Comparison of ENCODE assay signal across 6 fruit fly cellular contexts in genomic region chr2L:6622642-6623162, dm6.
TF ChIP-seq lines count a peak whose summit lies in the region.

CG34345 (plus strand) TSS chr2L:6623112.

- TF ChIP-seq CTCF in S2 (optimal IDR thresholded peaks at IDR 0.05; lab: Kevin White, UChicago) = peak; percentile 43 to 74
- TF ChIP-seq CTCF in whole organism, embryonic (GFP tag; optimal IDR thresholded peaks at IDR 0.05; lab: Kevin White, UChicago) = peak; percentile 85

TF ChIP-seq in whole organism, adult, 20 proteins besides CTCF, POLR2A, EP300 and RAD21:
- no peak for TF ChIP-seq toe (GFP tag; optimal IDR thresholded peaks at IDR 0.05; lab: Kevin White, UChicago)
- TF ChIP-seq CG1620 (GFP tag; optimal IDR thresholded peaks at IDR 0.05; lab: Kevin White, UChicago) = peak; percentile 29
- TF ChIP-seq CG14711 (tag; optimal IDR thresholded peaks at IDR 0.05; lab: Kevin White, UChicago) = peak; percentile 3
- no peak for TF ChIP-seq CG11617 (GFP tag; optimal IDR thresholded peaks at IDR 0.05; lab: Kevin White, UChicago)

TF ChIP-seq in whole organism, embryonic, 481 proteins besides CTCF, POLR2A, EP300 and RAD21 (continues in another document):
- TF ChIP-seq B-H2 (GFP tag; optimal IDR thresholded peaks at IDR 0.05; lab: Kevin White, UChicago) = peak; percentile 27
- peak in 1 of 2 experiments; percentile 8 for TF ChIP-seq insv (GFP tag; optimal IDR thresholded peaks at IDR 0.05; lab: Kevin White, UChicago)
- peak; percentile 24; the same call in 1 of the 3 replicates for TF ChIP-seq CG7963 (GFP tag; IDR thresholded peaks at IDR 0.05; lab: Robert Waterston, UW; ENCODE audit: partially characterized antibody)
- TF ChIP-seq lilli (GFP tag; optimal IDR thresholded peaks at IDR 0.05; lab: Kevin White, UChicago) = peak; percentile 1
- TF ChIP-seq pita (GFP tag; optimal IDR thresholded peaks at IDR 0.05; lab: Kevin White, UChicago) = peak; percentile 90
- peak; percentile 31 for TF ChIP-seq Sry-δ (GFP tag; optimal IDR thresholded peaks at IDR 0.05; lab: Kevin White, UChicago)
- no peak for TF ChIP-seq tgo (GFP tag; IDR thresholded peaks at IDR 0.05; lab: Robert Waterston, UW)
- TF ChIP-seq CG34224 (GFP tag; IDR thresholded peaks at IDR 0.05; lab: Robert Waterston, UW; ENCODE audit: partially characterized antibody) = peak; percentile 75
- peak; percentile 20 for TF ChIP-seq HmgD (GFP tag; optimal IDR thresholded peaks at IDR 0.05; lab: Kevin White, UChicago)
- peak; percentile 51 for TF ChIP-seq Hmr (GFP tag; optimal IDR thresholded peaks at IDR 0.05; lab: Kevin White, UChicago)
- no peak for TF ChIP-seq H2.0 (GFP tag; IDR thresholded peaks at IDR 0.05; lab: Robert Waterston, UW)
- TF ChIP-seq zfh2 (GFP tag; optimal IDR thresholded peaks at IDR 0.05; lab: Kevin White, UChicago) = peak; percentile 26
- TF ChIP-seq Scr (GFP tag; IDR thresholded peaks at IDR 0.05; lab: Robert Waterston, UW; ENCODE audit: partially characterized antibody) = peak; percentile 49; the same call in 1 of the 2 replicates
- peak; percentile 76; the same call in 2 of the 3 replicates for TF ChIP-seq Opbp (GFP tag; IDR thresholded peaks at IDR 0.05; lab: Robert Waterston, UW; ENCODE audit: partially characterized antibody)
- peak; percentile 30; the same call in 1 of the 2 replicates for TF ChIP-seq CG32532 (GFP tag; IDR thresholded peaks at IDR 0.05; lab: Robert Waterston, UW)
- TF ChIP-seq CG15601 (tag; optimal IDR thresholded peaks at IDR 0.05; lab: Kevin White, UChicago) = peak; percentile 20
- TF ChIP-seq vvl (GFP tag; IDR thresholded peaks at IDR 0.05; lab: Robert Waterston, UW) = peak; percentile 22; the same call in 1 of the 2 replicates
- 0 out of 2 replicates have a peak, but pooled peaks have one; percentile 15 for TF ChIP-seq inv (GFP tag; IDR thresholded peaks at IDR 0.05; lab: Robert Waterston, UW; ENCODE audit: partially characterized antibody)

TF ChIP-seq in whole organism, prepupa, 60 proteins besides CTCF, POLR2A, EP300 and RAD21:
- no peak for TF ChIP-seq Ets21C (GFP tag; optimal IDR thresholded peaks at IDR 0.05; lab: Kevin White, UChicago)
- peak; percentile 72 for TF ChIP-seq vri (GFP tag; optimal IDR thresholded peaks at IDR 0.05; lab: Kevin White, UChicago)

TF ChIP-seq in whole organism, pupa, 21 proteins besides CTCF, POLR2A, EP300 and RAD21:
- TF ChIP-seq Pif1B (GFP tag; optimal IDR thresholded peaks at IDR 0.05; lab: Kevin White, UChicago) (no peak), Snoo (tag; optimal IDR thresholded peaks at IDR 0.05; lab: Kevin White, UChicago) (no peak), D1 (tag; optimal IDR thresholded peaks at IDR 0.05; lab: Kevin White, UChicago) (peak; percentile 78), CG8159 (tag; optimal IDR thresholded peaks at IDR 0.05; lab: Kevin White, UChicago) (no peak), CG34367 (tag; optimal IDR thresholded peaks at IDR 0.05; lab: Kevin White, UChicago) (no peak), CG4496 (GFP tag; IDR thresholded peaks at IDR 0.05; lab: Robert Waterston, UW) (no peak)

TF ChIP-seq in whole organism, wandering third instar larva, 38 proteins besides CTCF, POLR2A, EP300 and RAD21:
- TF ChIP-seq fru (GFP tag; optimal IDR thresholded peaks at IDR 0.05; lab: Kevin White, UChicago) = no peak
- TF ChIP-seq jim (GFP tag; optimal IDR thresholded peaks at IDR 0.05; lab: Kevin White, UChicago) = no peak
- TF ChIP-seq Myc (optimal IDR thresholded peaks at IDR 0.05; lab: Kevin White, UChicago) = peak; percentile 55
